Worm (Caenorhabditis elegans) whole organism, L1 larva: Measurements from ENCODE around the gene F49C12.7.

ENCODE experiments used
- C04F5.9 ChIP-seq: sonication (generic microtip); optimal IDR thresholded peaks from 2 replicates; lab custom pipeline; 2016; ENCODE audit warnings: missing genetic modification characterization, missing compliant biosample characterization
- F16B12.6 ChIP-seq: fragments of 150-350 bp; optimal IDR thresholded peaks from 2 replicates; lab custom pipeline; 2014; ENCODE audit warnings: missing biosample characterization, missing genetic modification characterization
- Y116A8C.19 ChIP-seq: sonication (generic microtip); optimal IDR thresholded peaks from 2 replicates; lab custom pipeline; 2016; ENCODE audit warnings: missing compliant biosample characterization, missing genetic modification characterization, borderline replicate concordance
- aha-1 ChIP-seq: fragments of 150-350 bp; optimal IDR thresholded peaks from 2 replicates; lab custom pipeline; 2014; ENCODE audit warnings: missing biosample characterization, missing genetic modification characterization
- alr-1 ChIP-seq: fragments of 200-800 bp; sonication (Bioruptor generic); optimal IDR thresholded peaks from 2 replicates; lab custom pipeline; 2018; ENCODE audit warnings: borderline replicate concordance, mild to moderate bottlenecking, missing genetic modification characterization, missing compliant biosample characterization
- aly-2 ChIP-seq: fragments of 150-350 bp; optimal IDR thresholded peaks from 2 replicates; lab custom pipeline; 2014; ENCODE audit warnings: missing biosample characterization, missing genetic modification characterization
- ceh-63 ChIP-seq: fragments of 200-800 bp; sonication (Bioruptor generic); optimal IDR thresholded peaks from 2 replicates; lab custom pipeline; 2018; ENCODE audit warnings: mild to moderate bottlenecking, missing genetic modification characterization, missing compliant biosample characterization
- ceh-8 ChIP-seq: fragments of 200-800 bp; sonication (Bioruptor generic); optimal IDR thresholded peaks from 2 replicates; lab custom pipeline; 2018; ENCODE audit warnings: mild to moderate bottlenecking, missing genetic modification characterization, moderate library complexity, missing compliant biosample characterization
- ceh-82 ChIP-seq, 3 experiments: fragments of 150-350 bp in 1 of 3; sonication (generic microtip) in 2 of 3; optimal IDR thresholded peaks; 2 replicates each; lab custom pipeline; 2014 to 2017; ENCODE audit warnings: missing biosample characterization in 3 of 3, missing genetic modification characterization in 3 of 3
- dpl-1 ChIP-seq, 3 experiments: fragments of 150-350 bp in 2 of 3; sonication (generic microtip) in 1 of 3; optimal IDR thresholded peaks; 2 replicates each; lab custom pipeline; 2014 to 2017; ENCODE audit warnings: missing biosample characterization in 3 of 3, missing genetic modification characterization in 3 of 3, missing genetic modification reagents in 3 of 3
- efl-1 ChIP-seq, 4 experiments: fragments of 150-350 bp; optimal IDR thresholded peaks in 3 of 4; peaks in 1 of 4; 1 replicate in 1 of 4; 2 replicates in 3 of 4; lab custom pipeline; 2014; ENCODE audit warnings: missing biosample characterization in 2 of 4, missing genetic modification characterization in 2 of 4, missing genetic modification reagents in 2 of 4
- elt-2 ChIP-seq: sonication (generic microtip); optimal IDR thresholded peaks from 2 replicates; lab custom pipeline; 2016; ENCODE audit warnings: missing genetic modification characterization, mild to moderate bottlenecking, inconsistent platforms, missing compliant biosample characterization, missing genetic modification reagents
- hlh-17 ChIP-seq: fragments of 200-800 bp; sonication (Bioruptor generic); optimal IDR thresholded peaks from 2 replicates; lab custom pipeline; 2018; ENCODE audit warnings: missing genetic modification characterization, mild to moderate bottlenecking, missing compliant biosample characterization, moderate library complexity, borderline replicate concordance
- irx-1 ChIP-seq: sonication (generic microtip); optimal IDR thresholded peaks from 2 replicates; lab custom pipeline; 2016; ENCODE audit warnings: missing genetic modification characterization, missing compliant biosample characterization
- lin-14 ChIP-seq: fragments of 200-800 bp; sonication (Bioruptor generic); optimal IDR thresholded peaks from 2 replicates; lab custom pipeline; 2018; ENCODE audit warnings: mild to moderate bottlenecking, missing genetic modification characterization, moderate library complexity, missing compliant biosample characterization
- lir-3 ChIP-seq: sonication (generic microtip); optimal IDR thresholded peaks from 2 replicates; lab custom pipeline; 2016; ENCODE audit warnings: mild to moderate bottlenecking, missing genetic modification characterization, moderate library complexity, missing compliant biosample characterization; ENCODE audit not compliant: poor library complexity
- lsy-2 ChIP-seq, 2 experiments: fragments of 150-350 bp; optimal IDR thresholded peaks; 2 replicates each; lab custom pipeline; 2014; ENCODE audit warnings: missing biosample characterization in 2 of 2, missing genetic modification characterization in 2 of 2
- mab-9 ChIP-seq: fragments of 200-800 bp; sonication (Bioruptor generic); IDR thresholded peaks from 2 replicates; pipeline ENCODE4 v1.3.6; 2022; ENCODE audit warnings: missing genetic modification reagents, missing genetic modification characterization, missing compliant biosample characterization
- nhr-11 ChIP-seq: fragments of 150-350 bp; optimal IDR thresholded peaks from 2 replicates; lab custom pipeline; 2014; ENCODE audit warnings: missing biosample characterization, missing genetic modification characterization
- nhr-19 ChIP-seq: fragments of 200-800 bp; sonication (Bioruptor generic); conservative IDR thresholded peaks from 2 replicates; pipeline ENCODE4 v1.3.6; 2022; ENCODE audit warnings: missing genetic modification characterization, missing compliant biosample characterization
- nhr-20 ChIP-seq: sonication (generic microtip); optimal IDR thresholded peaks from 2 replicates; lab custom pipeline; 2016; ENCODE audit warnings: mild to moderate bottlenecking, missing genetic modification characterization, missing compliant biosample characterization
- nhr-28 ChIP-seq: fragments of 150-350 bp; optimal IDR thresholded peaks from 2 replicates; lab custom pipeline; 2014; ENCODE audit warnings: missing biosample characterization, missing genetic modification characterization
- nhr-76 ChIP-seq: sonication (generic microtip); optimal IDR thresholded peaks from 2 replicates; lab custom pipeline; 2017; ENCODE audit warnings: missing biosample characterization, missing genetic modification characterization
- nhr-84 ChIP-seq: sonication (generic microtip); optimal IDR thresholded peaks from 2 replicates; lab custom pipeline; 2017; ENCODE audit warnings: missing biosample characterization, missing genetic modification characterization
- pag-3 ChIP-seq: sonication (generic microtip); optimal IDR thresholded peaks from 2 replicates; lab custom pipeline; 2017; ENCODE audit warnings: missing genetic modification characterization, mild to moderate bottlenecking, missing compliant biosample characterization, antibody characterized with exemption, borderline replicate concordance; ENCODE audit not compliant: insufficient read depth
- pax-3 ChIP-seq: fragments of 200-800 bp; sonication (Bioruptor generic); optimal IDR thresholded peaks from 2 replicates; lab custom pipeline; 2018; ENCODE audit warnings: mild to moderate bottlenecking, missing genetic modification characterization, moderate library complexity, missing compliant biosample characterization
- rnt-1 ChIP-seq: sonication (generic microtip); optimal IDR thresholded peaks from 2 replicates; lab custom pipeline; 2016; ENCODE audit warnings: mild to moderate bottlenecking, missing genetic modification characterization, moderate library complexity, missing compliant biosample characterization
- skn-1 ChIP-seq: fragments of 150-350 bp; optimal IDR thresholded peaks from 2 replicates; lab custom pipeline; 2014; ENCODE audit warnings: missing biosample characterization, missing genetic modification characterization
- snu-23 ChIP-seq: sonication (generic microtip); optimal IDR thresholded peaks from 2 replicates; lab custom pipeline; 2016; ENCODE audit warnings: missing genetic modification characterization, missing compliant biosample characterization
- swsn-7 ChIP-seq: sonication (generic microtip); optimal IDR thresholded peaks from 2 replicates; lab custom pipeline; 2016; ENCODE audit warnings: missing genetic modification characterization, missing compliant biosample characterization
- tbx-2 ChIP-seq: sonication (generic microtip); optimal IDR thresholded peaks from 2 replicates; lab custom pipeline; 2016; ENCODE audit warnings: missing genetic modification characterization, missing compliant biosample characterization
- tlp-1 ChIP-seq: fragments of 150-350 bp; optimal IDR thresholded peaks from 2 replicates; lab custom pipeline; 2014; ENCODE audit warnings: missing biosample characterization, missing genetic modification characterization
- unc-130 ChIP-seq: fragments of 150-350 bp; optimal IDR thresholded peaks from 2 replicates; lab custom pipeline; 2017; ENCODE audit warnings: missing biosample characterization, missing genetic modification characterization, inconsistent platforms
- unc-98 ChIP-seq: fragments of 200-800 bp; sonication (Bioruptor generic); IDR thresholded peaks from 2 replicates; pipeline ENCODE4 v1.3.6; 2022; ENCODE audit warnings: missing genetic modification characterization, missing compliant biosample characterization
- zag-1 ChIP-seq: fragments of 150-350 bp; optimal IDR thresholded peaks from 2 replicates; lab custom pipeline; 2014; ENCODE audit warnings: missing biosample characterization, missing genetic modification characterization
- zip-4 ChIP-seq: fragments of 200-800 bp; sonication (Bioruptor generic); optimal IDR thresholded peaks from 2 replicates; lab custom pipeline; 2018; ENCODE audit warnings: mild to moderate bottlenecking, missing genetic modification characterization, moderate library complexity, missing compliant biosample characterization

F49C12.7 gene

DNA sequence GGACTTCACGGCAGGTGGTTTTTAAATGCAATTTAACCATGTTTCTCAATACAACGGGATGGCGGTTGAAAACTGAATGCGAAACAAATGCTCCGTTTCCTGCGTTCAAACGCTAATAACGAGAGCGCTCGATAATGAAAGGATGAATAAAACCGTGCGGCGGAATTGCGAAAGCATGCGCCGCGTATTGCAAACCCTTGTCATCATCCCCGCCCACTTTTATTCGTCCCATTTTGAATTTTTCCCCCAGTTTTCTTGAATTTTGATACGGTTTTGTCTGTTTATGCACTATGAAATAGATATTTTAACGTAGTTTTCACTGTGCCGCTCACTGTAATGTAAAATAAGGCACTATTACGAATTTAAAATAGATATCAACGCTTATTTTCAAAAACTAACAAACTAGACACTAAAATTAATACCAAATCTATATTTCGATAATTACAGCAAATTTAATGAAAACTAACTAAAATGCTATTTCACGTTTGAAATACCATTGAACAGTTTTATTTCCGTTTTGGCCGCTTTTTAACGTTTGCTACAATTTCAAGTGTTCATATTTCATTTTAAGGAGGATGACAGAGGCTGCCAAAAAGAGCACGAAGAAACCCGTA, 3.4 kb upstream of the F49C12.7 start, which contains the start of the genes F49C12.9 and rpn-7 (continued):
- peak; percentile 61 for TF ChIP-seq unc-130 (tag; lab: Kevin White, UChicago)
- TF ChIP-seq tlp-1 (tag; lab: Kevin White, UChicago), result no peak
- no peak for TF ChIP-seq Y116A8C.19 (tag; lab: Kevin White, UChicago)
- TF ChIP-seq snu-23, result peak; percentile 47

DNA sequence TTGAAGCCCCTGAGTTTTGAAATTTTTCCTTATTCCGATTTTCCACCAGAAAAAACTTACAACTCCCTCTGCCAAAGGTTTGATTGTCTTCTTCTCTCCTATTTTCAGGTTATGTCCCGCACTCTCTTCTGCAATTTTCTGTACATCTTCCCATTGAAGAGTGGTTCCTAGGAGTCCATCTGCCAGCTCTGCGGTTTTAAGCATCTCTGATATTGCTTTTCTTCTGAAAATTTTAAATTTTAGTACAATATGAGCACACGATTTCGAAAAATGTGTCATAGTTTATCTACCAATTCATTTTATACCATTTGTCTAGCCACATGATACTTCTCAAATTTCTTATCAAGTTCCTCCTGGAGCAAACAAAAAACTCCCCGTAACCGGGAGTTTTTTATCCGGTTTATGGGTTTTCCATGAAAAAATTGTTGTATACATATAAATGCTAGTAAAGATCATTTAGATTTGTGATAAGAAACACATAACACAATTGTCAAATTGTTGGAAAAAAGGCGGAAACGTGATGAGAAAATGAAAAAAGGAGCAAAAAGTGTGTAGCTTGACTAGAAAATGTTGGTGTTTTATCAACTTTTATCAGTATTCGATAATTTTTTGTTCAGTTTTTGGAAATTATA, 1.7 kb downstream of the F49C12.7 start:
- peak; percentile 7 for TF ChIP-seq nhr-20 (tag; lab: Kevin White, UChicago)
- no peak for TF ChIP-seq zip-4 (GFP tag; lab: Kevin White, UChicago)
- TF ChIP-seq skn-1 (tag; lab: Kevin White, UChicago), result no peak
- TF ChIP-seq efl-1 (optimal IDR thresholded peaks at IDR 0.05; lab: Kevin White, UChicago), result no peak
- TF ChIP-seq efl-1 (GFP tag; optimal IDR thresholded peaks at IDR 0.05 in 1 of 2; lab: Kevin White, UChicago), result peak in 1 of 2 experiments; percentile 75
- peak; percentile 90 for TF ChIP-seq elt-2 (tag; lab: Kevin White, UChicago)
- no peak for TF ChIP-seq nhr-84 (tag; lab: Kevin White, UChicago)

DNA sequence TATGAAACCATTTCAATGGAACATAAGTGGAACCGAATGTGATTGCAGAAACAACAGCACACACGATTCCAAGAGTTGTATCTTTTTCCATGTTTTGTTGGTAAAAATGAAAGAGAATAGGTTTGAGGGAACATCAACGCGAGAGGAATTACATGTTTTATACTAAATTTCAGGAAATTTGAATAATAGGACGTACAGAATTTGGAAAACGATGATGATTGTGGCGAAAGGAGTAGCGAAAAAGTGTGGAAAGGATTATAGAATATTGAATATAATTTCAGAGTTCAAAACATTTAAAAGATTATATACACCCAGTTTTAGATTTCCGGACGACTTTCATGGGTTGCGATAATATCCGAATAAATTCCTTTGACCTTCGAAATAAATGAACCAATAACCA, 3.8 kb downstream of the F49C12.7 start, which contains the start of gene F49C12.6:
Gene F49C12.6, minus strand, starts transcription at position 101 of the 400 bp plus-strand sequence.
- TF ChIP-seq lin-14 (GFP tag; lab: Kevin White, UChicago) (no peak), rnt-1 (tag; lab: Kevin White, UChicago) (no peak), pax-3 (tag; lab: Kevin White, UChicago) (no peak), nhr-19 (no peak), unc-98 (GFP tag; lab: Robert Waterston, UW) (no peak), dpl-1 (GFP tag; optimal IDR thresholded peaks at IDR 0.05; lab: Kevin White, UChicago) (no peak), tbx-2 (tag; lab: Kevin White, UChicago) (no peak), mab-9 (GFP tag; lab: Robert Waterston, UW) (no peak), F16B12.6 (tag; lab: Kevin White, UChicago) (no peak), irx-1 (tag; lab: Kevin White, UChicago) (no peak), lsy-2 (tag; optimal IDR thresholded peaks at IDR 0.05; lab: Kevin White, UChicago) (no peak), ceh-8 (GFP tag; lab: Kevin White, UChicago) (no peak)

DNA sequence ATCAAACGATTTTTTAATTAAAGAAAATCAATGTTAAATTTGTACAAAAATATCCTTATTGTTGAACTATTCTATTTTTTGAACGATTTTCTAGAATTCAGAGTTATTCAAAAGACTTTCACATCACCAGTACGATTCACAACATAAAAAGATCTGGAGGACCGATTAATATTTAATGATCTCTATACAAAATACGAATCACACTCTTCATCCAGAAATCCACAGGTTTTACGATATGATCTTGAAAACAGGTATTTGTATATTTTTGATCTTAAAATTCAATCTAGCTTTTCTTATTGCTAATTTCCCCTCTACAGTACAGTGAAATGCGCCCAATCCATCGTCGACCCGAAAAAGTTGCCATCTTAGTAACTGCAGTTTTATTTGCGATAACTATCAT, 8.1 kb downstream of the F49C12.7 start, which contains the start of gene F49C12.5:
Gene F49C12.5, plus strand, starts transcription at position 301 of the 400 bp plus-strand sequence.
- no peak for TF ChIP-seq ceh-63

DNA sequence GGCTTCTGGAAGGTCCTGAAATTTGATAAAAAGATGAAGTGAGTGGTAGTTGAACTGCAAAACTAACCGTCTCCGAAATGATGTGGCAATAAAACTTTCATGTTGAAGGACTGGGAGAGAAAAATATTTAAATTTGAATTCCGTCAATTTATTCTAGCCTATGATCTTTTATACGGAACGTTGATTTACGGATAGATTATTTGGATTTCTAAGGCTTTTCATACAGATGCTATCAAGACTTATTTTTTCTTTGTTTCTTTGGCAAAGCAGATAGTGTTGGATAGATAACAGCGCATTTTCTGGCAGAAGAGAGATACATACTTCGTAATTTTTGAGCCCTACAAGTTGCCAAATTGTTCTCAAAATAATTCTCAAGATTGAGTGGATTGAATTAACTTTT, 8.7 kb downstream of the F49C12.7 start, which contains the start of gene F49C12.4:
Gene F49C12.4, minus strand, starts transcription at position 101 of the 400 bp plus-strand sequence.
- TF ChIP-seq zip-4 (GFP tag; lab: Kevin White, UChicago) (no peak), lin-14 (GFP tag; lab: Kevin White, UChicago) (no peak), pag-3 (tag; lab: Kevin White, UChicago) (no peak), aly-2 (no peak), hlh-17 (no peak), nhr-76 (tag; lab: Kevin White, UChicago) (no peak), ceh-82 (tag; optimal IDR thresholded peaks at IDR 0.05; lab: Kevin White, UChicago) (no peak), zag-1 (tag; lab: Kevin White, UChicago) (no peak), nhr-28 (tag; lab: Kevin White, UChicago) (no peak), nhr-84 (tag; lab: Kevin White, UChicago) (no peak), nhr-11 (tag; lab: Kevin White, UChicago) (no peak), lir-3 (tag; lab: Kevin White, UChicago) (no peak), ceh-63 (no peak), C04F5.9 (tag; lab: Kevin White, UChicago) (no peak), swsn-7 (no peak), aha-1 (no peak), alr-1 (no peak), nhr-20 (tag; lab: Kevin White, UChicago) (no peak)
